Worm (Caenorhabditis elegans) whole organism, young adult: ENCODE data around the gene C16C10.4.

Experiments
- B0261.1 ChIP-seq: sonication (generic microtip); optimal IDR thresholded peaks from 2 replicates; lab custom pipeline; 2016; ENCODE audit warnings: mild to moderate bottlenecking, missing genetic modification characterization, moderate library complexity, missing compliant biosample characterization
- C06A6.2 ChIP-seq: fragments of 200-800 bp; sonication (Bioruptor generic); conservative IDR thresholded peaks from 2 replicates; pipeline ENCODE4 v1.3.6; 2022; ENCODE audit warnings: missing genetic modification characterization, missing compliant biosample characterization
- C17E4.6 ChIP-seq: fragments of 200-800 bp; sonication (Bioruptor generic); IDR thresholded peaks from 2 replicates; pipeline ENCODE4 v1.3.6; 2022; ENCODE audit warnings: missing genetic modification reagents, missing genetic modification characterization, missing compliant biosample characterization
- F22D6.2 ChIP-seq: sonication (generic microtip); optimal IDR thresholded peaks from 2 replicates; lab custom pipeline; 2016; ENCODE audit warnings: mild to moderate bottlenecking, missing genetic modification characterization, missing compliant biosample characterization
- F23B12.7 ChIP-seq: sonication (generic microtip); optimal IDR thresholded peaks from 2 replicates; lab custom pipeline; 2017; ENCODE audit warnings: missing genetic modification characterization, mild to moderate bottlenecking, missing compliant biosample characterization, antibody characterized with exemption, moderate library complexity; ENCODE audit not compliant: insufficient read depth
- F33H1.4 ChIP-seq: fragments of 200-800 bp; sonication (Bioruptor generic); IDR thresholded peaks from 2 replicates; pipeline ENCODE4 v1.3.6; 2022; ENCODE audit warnings: missing genetic modification reagents, missing genetic modification characterization, missing compliant biosample characterization
- F39B2.1 ChIP-seq: fragments of 200-800 bp; sonication (Bioruptor generic); IDR thresholded peaks from 2 replicates; pipeline ENCODE4 v1.3.6; 2022; ENCODE audit warnings: missing genetic modification reagents, missing genetic modification characterization, missing compliant biosample characterization
- F49E8.2 ChIP-seq: sonication (generic microtip); optimal IDR thresholded peaks from 3 replicates; lab custom pipeline; 2017; ENCODE audit warnings: missing genetic modification characterization, mild to moderate bottlenecking, missing compliant biosample characterization, antibody characterized with exemption, moderate library complexity; ENCODE audit not compliant: insufficient read depth
- F57A8.1 ChIP-seq: fragments of 200-800 bp; sonication (Bioruptor generic); optimal IDR thresholded peaks from 2 replicates; lab custom pipeline; 2018; ENCODE audit warnings: mild to moderate bottlenecking, missing genetic modification characterization, moderate library complexity, missing compliant biosample characterization
- F57C9.4 ChIP-seq: sonication (generic microtip); optimal IDR thresholded peaks from 2 replicates; lab custom pipeline; 2017; ENCODE audit warnings: mild to moderate bottlenecking, missing genetic modification characterization, missing compliant biosample characterization
- K12H6.12 ChIP-seq: fragments of 200-800 bp; sonication (Bioruptor generic); optimal IDR thresholded peaks from 2 replicates; lab custom pipeline; 2018; ENCODE audit warnings: mild to moderate bottlenecking, missing genetic modification characterization, missing compliant biosample characterization
- T07F8.4 ChIP-seq: sonication (generic microtip); optimal IDR thresholded peaks from 2 replicates; lab custom pipeline; 2016; ENCODE audit warnings: mild to moderate bottlenecking, missing genetic modification characterization, moderate library complexity, missing compliant biosample characterization
- T26A5.8 ChIP-seq: sonication (generic microtip); optimal IDR thresholded peaks from 2 replicates; lab custom pipeline; 2016; ENCODE audit warnings: missing genetic modification characterization, missing compliant biosample characterization
- Y79H2A.3 ChIP-seq: fragments of 200-800 bp; sonication (Bioruptor generic); conservative IDR thresholded peaks from 2 replicates; pipeline ENCODE4 v1.3.6; 2022; ENCODE audit warnings: missing genetic modification reagents, missing genetic modification characterization, missing compliant biosample characterization
- akir-1 ChIP-seq: fragments of 200-800 bp; sonication (Bioruptor generic); optimal IDR thresholded peaks from 2 replicates; lab custom pipeline; 2018; ENCODE audit warnings: mild to moderate bottlenecking, missing genetic modification characterization, moderate library complexity, missing compliant biosample characterization
- ama-1 ChIP-seq, 3 experiments: fragments of 150-350 bp in 1 of 3; sonication (generic microtip) in 2 of 3; optimal IDR thresholded peaks; 2 replicates each; lab custom pipeline; 2014 to 2018; ENCODE audit warnings: missing biosample characterization in 2 of 3, missing genetic modification characterization in 2 of 3, missing genetic modification reagents in 2 of 3
- atf-7 ChIP-seq: sonication (generic microtip); optimal IDR thresholded peaks from 2 replicates; lab custom pipeline; 2017; ENCODE audit warnings: mild to moderate bottlenecking, missing genetic modification characterization, missing compliant biosample characterization
- attf-6 ChIP-seq: fragments of 200-800 bp; sonication (Bioruptor generic); IDR thresholded peaks from 2 replicates; pipeline ENCODE4 v1.3.6; 2022; ENCODE audit warnings: missing genetic modification reagents, missing genetic modification characterization, missing compliant biosample characterization
- cebp-2 ChIP-seq: fragments of 200-800 bp; sonication (Bioruptor generic); IDR thresholded peaks from 2 replicates; pipeline ENCODE4 v1.3.6; 2022; ENCODE audit warnings: missing genetic modification characterization, missing compliant biosample characterization
- ceh-100 ChIP-seq: fragments of 200-800 bp; sonication (Bioruptor generic); IDR thresholded peaks from 2 replicates; pipeline ENCODE4 v1.3.6; 2022; ENCODE audit warnings: missing genetic modification reagents, missing genetic modification characterization, missing compliant biosample characterization
- ceh-27 ChIP-seq: fragments of 200-800 bp; sonication (Bioruptor generic); optimal IDR thresholded peaks from 2 replicates; lab custom pipeline; 2018; ENCODE audit warnings: mild to moderate bottlenecking, missing genetic modification characterization, moderate library complexity, missing compliant biosample characterization
- ceh-58 ChIP-seq: fragments of 200-800 bp; sonication (Bioruptor generic); IDR thresholded peaks from 2 replicates; pipeline ENCODE4 v1.3.6; 2022; ENCODE audit warnings: missing genetic modification characterization, missing compliant biosample characterization
- chd-7 ChIP-seq: sonication (generic microtip); optimal IDR thresholded peaks from 2 replicates; lab custom pipeline; 2016; ENCODE audit warnings: mild to moderate bottlenecking, missing genetic modification characterization, moderate library complexity, missing compliant biosample characterization
- ekl-4 ChIP-seq: fragments of 200-800 bp; sonication (Bioruptor generic); IDR thresholded peaks from 2 replicates; pipeline ENCODE4 v1.3.6; 2022; ENCODE audit warnings: missing genetic modification reagents, missing genetic modification characterization, missing compliant biosample characterization
- him-1 ChIP-seq: sonication (generic microtip); optimal IDR thresholded peaks from 2 replicates; lab custom pipeline; 2016; ENCODE audit warnings: missing genotype, missing genetic modification reagents, missing genetic modification characterization, missing compliant biosample characterization
- hlh-12 ChIP-seq: sonication (generic microtip); optimal IDR thresholded peaks from 2 replicates; lab custom pipeline; 2016; ENCODE audit warnings: missing genetic modification characterization, missing compliant biosample characterization
- hmg-1.2 ChIP-seq: fragments of 200-800 bp; sonication (Bioruptor generic); IDR thresholded peaks from 2 replicates; pipeline ENCODE4 v1.3.6; 2022; ENCODE audit warnings: missing genetic modification reagents, missing genetic modification characterization, missing compliant biosample characterization
- lin-26 ChIP-seq: fragments of 200-800 bp; sonication (Bioruptor generic); IDR thresholded peaks from 2 replicates; pipeline ENCODE4 v1.3.6; 2022; ENCODE audit warnings: missing genetic modification reagents, missing genetic modification characterization, missing compliant biosample characterization
- madf-3 ChIP-seq: fragments of 200-800 bp; sonication (Bioruptor generic); IDR thresholded peaks from 2 replicates; pipeline ENCODE4 v1.3.6; 2022; ENCODE audit warnings: missing genetic modification reagents, missing genetic modification characterization, missing compliant biosample characterization
- madf-6 ChIP-seq: fragments of 200-800 bp; sonication (Bioruptor generic); IDR thresholded peaks from 2 replicates; pipeline ENCODE4 v1.3.6; 2022; ENCODE audit warnings: missing genetic modification reagents, missing genetic modification characterization, missing compliant biosample characterization
- nfya-1 ChIP-seq: sonication (generic microtip); optimal IDR thresholded peaks from 2 replicates; lab custom pipeline; 2017; ENCODE audit warnings: antibody characterized with exemption, missing compliant biosample characterization, missing genetic modification characterization, borderline replicate concordance; ENCODE audit not compliant: insufficient read depth
- nhr-90 ChIP-seq: sonication (generic microtip); optimal IDR thresholded peaks from 2 replicates; lab custom pipeline; 2016; ENCODE audit warnings: missing genotype, mild to moderate bottlenecking, missing genetic modification characterization, missing compliant biosample characterization
- rec-8 ChIP-seq, 2 experiments: sonication (generic microtip); optimal IDR thresholded peaks; 2 replicates each; lab custom pipeline; 2016; ENCODE audit warnings: mild to moderate bottlenecking in 2 of 2, missing genetic modification characterization in 2 of 2, missing genetic modification reagents in 2 of 2, missing genotype in 2 of 2, missing biosample characterization in 1 of 2, missing compliant biosample characterization in 1 of 2, moderate library complexity in 1 of 2
- rpc-1 ChIP-seq, 2 experiments: fragments of 150-350 bp in 1 of 2; sonication (generic microtip) in 1 of 2; optimal IDR thresholded peaks; 2 replicates each; lab custom pipeline; 2014 to 2018; ENCODE audit warnings: missing biosample characterization in 1 of 2, missing genetic modification characterization in 1 of 2, missing genetic modification reagents in 1 of 2, missing genotype in 1 of 2
- snpc-1.1 ChIP-seq: sonication (generic microtip); optimal IDR thresholded peaks from 2 replicates; lab custom pipeline; 2017; ENCODE audit warnings: missing genetic modification characterization, mild to moderate bottlenecking, missing compliant biosample characterization, antibody characterized with exemption, moderate library complexity, missing genotype, missing genetic modification reagents; ENCODE audit not compliant: insufficient read depth
- sptf-2 ChIP-seq: fragments of 200-800 bp; sonication (Bioruptor generic); optimal IDR thresholded peaks from 2 replicates; lab custom pipeline; 2018; ENCODE audit warnings: mild to moderate bottlenecking, missing genetic modification characterization, missing compliant biosample characterization
- tlf-1 ChIP-seq: fragments of 200-800 bp; sonication (Bioruptor generic); optimal IDR thresholded peaks from 2 replicates; lab custom pipeline; 2018; ENCODE audit warnings: mild to moderate bottlenecking, missing genetic modification characterization, missing compliant biosample characterization
- unc-130 ChIP-seq: sonication (generic microtip); optimal IDR thresholded peaks from 2 replicates; lab custom pipeline; 2016; ENCODE audit warnings: missing genetic modification reagents, missing genetic modification characterization, missing compliant biosample characterization
- unc-62 ChIP-seq: fragments of 150-350 bp; optimal IDR thresholded peaks from 2 replicates; lab custom pipeline; 2014; ENCODE audit warnings: missing biosample characterization, missing genetic modification reagents, missing genetic modification characterization
- zim-3 ChIP-seq: sonication (generic microtip); optimal IDR thresholded peaks from 2 replicates; lab custom pipeline; 2017; ENCODE audit warnings: mild to moderate bottlenecking, missing genetic modification characterization, moderate library complexity, missing compliant biosample characterization
- ztf-18 ChIP-seq: sonication (generic microtip); optimal IDR thresholded peaks from 2 replicates; lab custom pipeline; 2016; ENCODE audit warnings: missing genotype, mild to moderate bottlenecking, missing genetic modification characterization, missing compliant biosample characterization
- ztf-25 ChIP-seq: fragments of 200-800 bp; sonication (Bioruptor generic); IDR thresholded peaks from 2 replicates; pipeline ENCODE4 v1.3.6; 2022; ENCODE audit warnings: missing genetic modification reagents, missing genetic modification characterization, missing compliant biosample characterization
- ztf-6 ChIP-seq: fragments of 200-800 bp; sonication (Bioruptor generic); IDR thresholded peaks from 2 replicates; pipeline ENCODE4 v1.3.6; 2022; ENCODE audit warnings: missing genetic modification reagents, missing genetic modification characterization, missing compliant biosample characterization

The C16C10.4 gene

DNA sequence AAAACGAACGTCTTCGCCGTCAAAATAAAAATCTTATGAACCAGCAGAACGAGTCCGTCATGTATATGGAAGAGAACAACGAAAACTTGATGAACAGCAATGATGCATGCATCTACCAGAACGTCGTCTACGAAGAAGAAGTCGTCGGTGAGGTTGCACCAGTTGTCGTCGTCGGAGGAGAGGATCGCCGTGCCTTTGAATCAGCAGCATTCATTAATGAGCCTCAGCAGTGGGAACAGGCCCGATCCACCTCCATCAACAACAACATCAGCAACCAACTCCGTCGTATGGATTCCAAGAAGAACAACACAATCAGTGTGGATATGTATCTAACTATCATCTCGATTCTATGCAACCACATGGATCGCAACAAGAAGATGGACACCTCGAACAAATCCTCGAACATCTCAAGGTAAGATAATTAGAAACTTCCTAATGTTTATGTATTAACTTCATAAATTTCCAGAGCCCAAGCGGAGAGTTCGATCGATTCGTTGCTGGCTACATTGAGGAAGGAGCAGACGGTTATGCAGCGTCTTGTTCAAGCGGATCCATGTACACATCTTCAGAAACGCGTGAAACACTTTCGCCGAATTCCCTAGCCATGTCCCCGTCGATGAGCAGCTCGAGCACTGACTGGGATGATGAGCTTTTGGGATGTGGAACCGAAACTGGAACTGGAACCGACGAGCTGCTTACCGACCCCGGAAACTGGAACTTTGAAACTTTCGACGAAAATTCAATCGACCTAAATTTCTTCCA lies 23.4 kb downstream of the C16C10.4 start:
- TF ChIP-seq attf-6 (no peak), unc-62 (no peak), T07F8.4 (tag; lab: Kevin White, UChicago) (no peak), B0261.1 (tag; lab: Kevin White, UChicago) (no peak), ekl-4 (GFP tag; lab: Robert Waterston, UW) (no peak), nfya-1 (tag; lab: Kevin White, UChicago) (no peak), rpc-1 (optimal IDR thresholded peaks at IDR 0.05; lab: Kevin White, UChicago) (no peak), rpc-1 (tag; optimal IDR thresholded peaks at IDR 0.05; lab: Kevin White, UChicago) (no peak), F33H1.4 (GFP tag; lab: Robert Waterston, UW) (no peak), madf-3 (GFP tag; lab: Robert Waterston, UW) (no peak), ama-1 (optimal IDR thresholded peaks at IDR 0.05; lab: Kevin White, UChicago) (no peak), ama-1 (GFP tag; optimal IDR thresholded peaks at IDR 0.05; lab: Kevin White, UChicago) (peak in 1 of 2 experiments; percentile 66), T26A5.8 (tag; lab: Kevin White, UChicago) (no peak), madf-6 (GFP tag; lab: Robert Waterston, UW) (no peak; the same call in 1 of the 2 replicates), rec-8 (tag; optimal IDR thresholded peaks at IDR 0.05; lab: Kevin White, UChicago) (no peak), ceh-100 (no peak), lin-26 (GFP tag; lab: Robert Waterston, UW) (no peak), nhr-90 (tag; lab: Kevin White, UChicago) (no peak), ztf-18 (tag; lab: Kevin White, UChicago) (no peak), F23B12.7 (tag; lab: Kevin White, UChicago) (no peak), unc-130 (GFP tag; lab: Kevin White, UChicago) (no peak), hlh-12 (no peak), chd-7 (no peak), ceh-58 (GFP tag; lab: Robert Waterston, UW) (no peak), hmg-1.2 (GFP tag; lab: Robert Waterston, UW) (0 out of 2 replicates have a peak, but pooled peaks have one; percentile 11), zim-3 (tag; lab: Kevin White, UChicago) (no peak), C17E4.6 (GFP tag; lab: Robert Waterston, UW) (no peak), C06A6.2 (GFP tag; lab: Robert Waterston, UW) (no peak), F57A8.1 (no peak), tlf-1 (GFP tag; lab: Kevin White, UChicago) (peak; percentile 13), cebp-2 (GFP tag; lab: Robert Waterston, UW) (0 out of 2 replicates have a peak, but pooled peaks have one; percentile 57), F22D6.2 (tag; lab: Kevin White, UChicago) (no peak), ceh-27 (GFP tag; lab: Kevin White, UChicago) (no peak), ztf-6 (GFP tag; lab: Robert Waterston, UW) (no peak)

DNA sequence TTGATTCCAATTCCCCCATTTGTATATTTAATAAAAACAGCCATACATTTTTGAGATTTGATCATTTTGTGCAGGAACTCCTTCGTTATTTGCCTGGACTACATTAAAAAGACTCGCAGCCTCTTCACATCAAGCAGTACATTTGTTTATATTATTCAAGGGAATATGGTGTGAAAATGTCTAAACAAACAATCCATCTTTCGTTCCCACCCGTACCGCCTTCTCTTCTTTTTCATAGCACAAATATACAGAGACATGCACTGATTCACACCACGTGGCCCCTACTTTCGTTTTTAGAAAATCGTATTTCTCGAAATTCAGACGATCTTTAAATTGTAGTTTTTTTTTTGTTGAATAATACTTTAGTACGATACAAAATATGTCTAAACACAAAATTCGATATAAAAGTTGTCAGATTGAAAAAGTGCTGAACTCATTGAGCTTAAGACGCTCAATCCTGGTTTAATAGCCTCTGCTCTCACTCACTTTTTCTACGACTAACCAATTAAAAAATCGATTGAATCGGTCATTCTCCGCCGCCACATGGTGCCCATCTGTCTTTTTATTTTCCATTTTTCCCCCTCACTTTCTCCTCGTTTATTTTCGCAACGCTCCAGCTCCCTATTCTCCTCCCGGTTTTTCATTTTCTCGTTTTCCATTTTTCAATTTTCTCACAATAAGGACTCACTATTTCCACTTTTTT lies 24.3 kb downstream of the C16C10.4 start:
- TF ChIP-seq rec-8 (tag; optimal IDR thresholded peaks at IDR 0.05; lab: Kevin White, UChicago) (peak in 1 of 2 experiments; percentile 29), unc-130 (GFP tag; lab: Kevin White, UChicago) (no peak), akir-1 (no peak), ztf-18 (tag; lab: Kevin White, UChicago) (no peak), F39B2.1 (no peak), F57C9.4 (tag; lab: Kevin White, UChicago) (peak; percentile 62), F33H1.4 (GFP tag; lab: Robert Waterston, UW) (0 out of 2 replicates have a peak, but pooled peaks have one; percentile 11), sptf-2 (GFP tag; lab: Kevin White, UChicago) (no peak), lin-26 (GFP tag; lab: Robert Waterston, UW) (peak; percentile 41; the same call in 1 of the 2 replicates), snpc-1.1 (tag; lab: Kevin White, UChicago) (no peak), attf-6 (0 out of 2 replicates have a peak, but pooled peaks have one; percentile 9), K12H6.12 (tag; lab: Kevin White, UChicago) (peak; percentile 39), F49E8.2 (tag; lab: Kevin White, UChicago) (no peak), Y79H2A.3 (GFP tag; lab: Robert Waterston, UW) (no peak), C06A6.2 (GFP tag; lab: Robert Waterston, UW) (peak; percentile 58; the same call in 1 of the 2 replicates), F57A8.1 (no peak), atf-7 (peak; percentile 84), ztf-25 (GFP tag; lab: Robert Waterston, UW) (no peak), him-1 (no peak), T07F8.4 (tag; lab: Kevin White, UChicago) (no peak)
